Fruit fly (Drosophila melanogaster) whole organism, embryonic: ENCODE results near the gene vkg.

ENCODE experiments used
- Aef1 ChIP-seq: fragments of 200-800 bp; sonication (Bioruptor generic); IDR thresholded peaks from 3 replicates; pipeline ENCODE4 v1.3.6; 2022; ENCODE audit warnings: missing biosample characterization, missing genetic modification characterization
- CG10209 ChIP-seq: fragments of 200-800 bp; sonication (Bioruptor generic); optimal IDR thresholded peaks from 3 replicates; lab custom pipeline; 2017; ENCODE audit warnings: missing biosample characterization, mild to moderate bottlenecking, missing genetic modification characterization, missing genetic modification reagents
- CG1024 ChIP-seq: fragments of 200-800 bp; sonication (Bioruptor generic); IDR thresholded peaks from 2 replicates; pipeline ENCODE4 v1.3.6; 2022; ENCODE audit warnings: missing biosample characterization, missing genetic modification characterization
- CG10267 ChIP-seq: fragments of 200-800 bp; sonication (Bioruptor generic); optimal IDR thresholded peaks from 2 replicates; lab custom pipeline; 2018; ENCODE audit warnings: missing biosample characterization, mild to moderate bottlenecking, missing genetic modification characterization, moderate library complexity
- CG11085 ChIP-seq: fragments of 200-800 bp; sonication (Bioruptor generic); IDR thresholded peaks from 2 replicates; pipeline ENCODE4 v1.3.6; 2022; ENCODE audit warnings: missing biosample characterization, missing genetic modification characterization
- CG12942 ChIP-seq: fragments of 200-800 bp; sonication (Bioruptor generic); optimal IDR thresholded peaks from 3 replicates; lab custom pipeline; 2016; ENCODE audit warnings: missing biosample characterization, missing genetic modification characterization
- CG13287 ChIP-seq: fragments of 200-800 bp; sonication (Bioruptor generic); IDR thresholded peaks from 2 replicates; pipeline ENCODE4 v1.3.6; 2022; ENCODE audit warnings: missing biosample characterization, missing genetic modification characterization; ENCODE audit not compliant: partially characterized antibody
- CG14710 ChIP-seq: fragments of 200-800 bp; sonication (Bioruptor generic); optimal IDR thresholded peaks from 3 replicates; lab custom pipeline; 2019; ENCODE audit warnings: missing biosample characterization, mild to moderate bottlenecking, missing genetic modification characterization, moderate library complexity
- CG15269 ChIP-seq: fragments of 200-800 bp; sonication (Bioruptor generic); optimal IDR thresholded peaks from 2 replicates; lab custom pipeline; 2018; ENCODE audit warnings: missing biosample characterization, mild to moderate bottlenecking, missing genetic modification characterization, moderate library complexity
- CG15601 ChIP-seq: fragments of 200-800 bp; sonication (Bioruptor generic); optimal IDR thresholded peaks from 3 replicates; lab custom pipeline; 2019; ENCODE audit warnings: missing biosample characterization, mild to moderate bottlenecking, missing genetic modification characterization, moderate library complexity
- CG16863 ChIP-seq: fragments of 200-800 bp; sonication (Bioruptor generic); optimal IDR thresholded peaks from 3 replicates; lab custom pipeline; 2016; ENCODE audit warnings: missing biosample characterization, missing genetic modification characterization
- CG17802 ChIP-seq: fragments of 200-800 bp; sonication (Bioruptor generic); optimal IDR thresholded peaks from 2 replicates; lab custom pipeline; 2018; ENCODE audit warnings: missing biosample characterization, mild to moderate bottlenecking, missing genetic modification characterization, moderate library complexity
- CG30403 ChIP-seq: fragments of 200-800 bp; sonication (Bioruptor generic); optimal IDR thresholded peaks from 3 replicates; lab custom pipeline; 2016; ENCODE audit warnings: missing biosample characterization, missing genetic modification characterization
- CG30431 ChIP-seq: fragments of 200-800 bp; sonication (Bioruptor generic); optimal IDR thresholded peaks from 2 replicates; lab custom pipeline; 2017; ENCODE audit warnings: missing biosample characterization, missing genetic modification characterization
- CG32532 ChIP-seq: fragments of 200-800 bp; sonication (Bioruptor generic); IDR thresholded peaks from 2 replicates; pipeline ENCODE4 v1.3.6; 2022; ENCODE audit warnings: missing biosample characterization, missing genetic modification characterization
- CG3281 ChIP-seq: fragments of 200-800 bp; sonication (Bioruptor generic); optimal IDR thresholded peaks from 3 replicates; lab custom pipeline; 2017; ENCODE audit warnings: missing biosample characterization, mild to moderate bottlenecking, missing genetic modification characterization
- CG34376 ChIP-seq: fragments of 200-800 bp; sonication (Bioruptor generic); optimal IDR thresholded peaks from 2 replicates; lab custom pipeline; 2018; ENCODE audit warnings: missing biosample characterization, mild to moderate bottlenecking, missing genetic modification characterization
- CG34422 ChIP-seq: fragments of 200-800 bp; sonication (Bioruptor generic); IDR thresholded peaks from 3 replicates; pipeline ENCODE4 v1.3.6; 2022; ENCODE audit warnings: missing biosample characterization, missing genetic modification characterization
- CG3838 ChIP-seq: fragments of 200-800 bp; sonication (Bioruptor generic); optimal IDR thresholded peaks from 3 replicates; lab custom pipeline; 2016; ENCODE audit warnings: missing biosample characterization, missing genetic modification characterization
- CG4424 ChIP-seq: fragments of 200-800 bp; sonication (Bioruptor generic); optimal IDR thresholded peaks from 3 replicates; lab custom pipeline; 2016; ENCODE audit warnings: missing biosample characterization, missing genetic modification characterization
- CG5245 ChIP-seq: fragments of 200-800 bp; sonication (Bioruptor generic); optimal IDR thresholded peaks from 3 replicates; lab custom pipeline; 2016; ENCODE audit warnings: missing biosample characterization, missing genetic modification characterization
- CoRest ChIP-seq: fragments of 200-800 bp; sonication (Bioruptor generic); optimal IDR thresholded peaks from 3 replicates; lab custom pipeline; 2018; ENCODE audit warnings: missing biosample characterization, mild to moderate bottlenecking, missing genetic modification characterization, moderate library complexity
- Drgx ChIP-seq: fragments of 200-800 bp; sonication (Bioruptor generic); IDR thresholded peaks from 2 replicates; pipeline ENCODE4 v1.3.6; 2022; ENCODE audit warnings: missing biosample characterization, missing genetic modification characterization
- E2f2 ChIP-seq: fragments of 200-800 bp; sonication (Bioruptor generic); IDR thresholded peaks from 2 replicates; pipeline ENCODE4 v1.3.6; 2022; ENCODE audit warnings: missing biosample characterization, missing genetic modification characterization
- Ets97D ChIP-seq: fragments of 200-800 bp; sonication (Bioruptor generic); optimal IDR thresholded peaks from 3 replicates; lab custom pipeline; 2016; ENCODE audit warnings: missing biosample characterization, missing genetic modification characterization
- H15 ChIP-seq: fragments of 200-800 bp; sonication (Bioruptor generic); IDR thresholded peaks from 3 replicates; pipeline ENCODE4 v1.3.6; 2022; ENCODE audit warnings: missing biosample characterization, missing genetic modification characterization
- HLH3B ChIP-seq: fragments of 200-800 bp; sonication (Bioruptor generic); IDR thresholded peaks from 2 replicates; pipeline ENCODE4 v1.3.6; 2022; ENCODE audit warnings: missing biosample characterization, missing genetic modification characterization
- Hey ChIP-seq: fragments of 200-800 bp; sonication (Bioruptor generic); optimal IDR thresholded peaks from 3 replicates; lab custom pipeline; 2018; ENCODE audit warnings: missing biosample characterization, mild to moderate bottlenecking, missing genetic modification characterization
- Hmr ChIP-seq: fragments of 200-800 bp; sonication (Bioruptor generic); optimal IDR thresholded peaks from 3 replicates; lab custom pipeline; 2017; ENCODE audit warnings: mild to moderate bottlenecking, missing biosample characterization, missing genetic modification reagents, missing genetic modification characterization
- Hr39 ChIP-seq: fragments of >200 bp; optimal IDR thresholded peaks from 2 replicates; lab custom pipeline; 2017
- Hr78 ChIP-seq, 2 experiments: fragments of 200-800 bp in 1 of 2; fragments of >200 bp in 1 of 2; sonication (Bioruptor generic) in 1 of 2; optimal IDR thresholded peaks; 2 replicates each; lab custom pipeline; 2017 to 2019; ENCODE audit warnings: missing biosample characterization in 2 of 2, missing genetic modification characterization in 2 of 2, mild to moderate bottlenecking in 1 of 2, moderate library complexity in 1 of 2
- Mes4 ChIP-seq: fragments of 200-800 bp; sonication (Bioruptor generic); optimal IDR thresholded peaks from 2 replicates; lab custom pipeline; 2016; ENCODE audit warnings: missing biosample characterization, missing genetic modification characterization
- Pdp1 ChIP-seq, 2 experiments: fragments of 200-800 bp; sonication (Bioruptor generic); optimal IDR thresholded peaks; 3 replicates each; lab custom pipeline; 2016; ENCODE audit warnings: missing biosample characterization in 2 of 2, missing genetic modification characterization in 2 of 2, mild to moderate bottlenecking in 1 of 2, moderate library complexity in 1 of 2
- Poxn ChIP-seq: fragments of 200-800 bp; sonication (Bioruptor generic); IDR thresholded peaks from 2 replicates; pipeline ENCODE4 v1.3.6; 2022; ENCODE audit warnings: missing biosample characterization, missing genetic modification characterization
- Stat92E ChIP-seq, 3 experiments: fragments of >200 bp in 2 of 3; fragments of 200-800 bp in 1 of 3; sonication (Bioruptor generic) in 1 of 3; optimal IDR thresholded peaks; 2 replicates each; lab custom pipeline; 2017 to 2019; ENCODE audit warnings: missing biosample characterization in 3 of 3, missing genetic modification characterization in 3 of 3, mild to moderate bottlenecking in 1 of 3, moderate library complexity in 1 of 3
- Usf ChIP-seq: fragments of 200-800 bp; sonication (Bioruptor generic); optimal IDR thresholded peaks from 2 replicates; lab custom pipeline; 2017; ENCODE audit warnings: missing genotype, missing biosample characterization, missing genetic modification characterization
- caup ChIP-seq: fragments of 200-800 bp; sonication (Bioruptor generic); optimal IDR thresholded peaks from 3 replicates; lab custom pipeline; 2017; ENCODE audit warnings: missing biosample characterization, mild to moderate bottlenecking, missing genetic modification characterization, moderate library complexity; ENCODE audit not compliant: severe bottlenecking
- danr ChIP-seq: fragments of 200-800 bp; sonication (Bioruptor generic); IDR thresholded peaks from 2 replicates; pipeline ENCODE4 v1.3.6; 2022; ENCODE audit warnings: missing biosample characterization, missing genetic modification characterization
- ewg ChIP-seq: fragments of 200-800 bp; sonication (Bioruptor generic); optimal IDR thresholded peaks from 3 replicates; lab custom pipeline; 2017; ENCODE audit warnings: mild to moderate bottlenecking, missing biosample characterization, missing genetic modification reagents, missing genetic modification characterization
- eyg ChIP-seq: fragments of 200-800 bp; sonication (Bioruptor generic); optimal IDR thresholded peaks from 3 replicates; lab custom pipeline; 2016; ENCODE audit warnings: missing biosample characterization, missing genetic modification characterization
- grau ChIP-seq: fragments of 200-800 bp; optimal IDR thresholded peaks from 3 replicates; lab custom pipeline; 2019; ENCODE audit warnings: missing biosample characterization, mild to moderate bottlenecking, missing genetic modification characterization, moderate library complexity
- nmo ChIP-seq: fragments of 200-800 bp; sonication (Bioruptor generic); optimal IDR thresholded peaks from 2 replicates; lab custom pipeline; 2018; ENCODE audit warnings: missing biosample characterization, mild to moderate bottlenecking, missing genetic modification characterization, moderate library complexity
- org-1 ChIP-seq: fragments of 200-800 bp; sonication (Bioruptor generic); optimal IDR thresholded peaks from 2 replicates; lab custom pipeline; 2017; ENCODE audit warnings: missing biosample characterization, missing genetic modification characterization
- pho ChIP-seq: fragments of 200-800 bp; sonication (Bioruptor generic); optimal IDR thresholded peaks from 2 replicates; lab custom pipeline; 2016; ENCODE audit warnings: missing biosample characterization, missing genetic modification characterization
- sc ChIP-seq, 3 experiments: fragments of >200 bp in 2 of 3; fragments of 200-800 bp in 1 of 3; sonication (Bioruptor generic) in 1 of 3; optimal IDR thresholded peaks; 2 replicates in 2 of 3; 3 replicates in 1 of 3; lab custom pipeline; 2017; ENCODE audit warnings: mild to moderate bottlenecking in 1 of 3, missing biosample characterization in 1 of 3, missing genetic modification characterization in 1 of 3, missing genetic modification reagents in 1 of 3
- sens-2 ChIP-seq: fragments of 200-800 bp; sonication (Bioruptor generic); IDR thresholded peaks from 2 replicates; pipeline ENCODE4 v1.3.6; 2022; ENCODE audit warnings: missing biosample characterization, missing genetic modification characterization
- twi ChIP-seq: fragments of 200-800 bp; optimal IDR thresholded peaks from 2 replicates; lab custom pipeline; 2019; ENCODE audit warnings: missing biosample characterization, mild to moderate bottlenecking, missing genetic modification characterization, moderate library complexity
- tx ChIP-seq: fragments of 200-800 bp; sonication (Bioruptor generic); optimal IDR thresholded peaks from 2 replicates; lab custom pipeline; 2016; ENCODE audit warnings: missing biosample characterization, missing genetic modification characterization
- unpg ChIP-seq: fragments of 200-800 bp; sonication (Bioruptor generic); optimal IDR thresholded peaks from 3 replicates; lab custom pipeline; 2018; ENCODE audit warnings: missing biosample characterization, mild to moderate bottlenecking, missing genetic modification characterization, moderate library complexity
- zfh1 ChIP-seq: fragments of 200-800 bp; sonication (Bioruptor generic); IDR thresholded peaks from 3 replicates; pipeline ENCODE4 v1.3.6; 2022; ENCODE audit warnings: missing biosample characterization, missing genetic modification characterization

vkg gene

DNA sequence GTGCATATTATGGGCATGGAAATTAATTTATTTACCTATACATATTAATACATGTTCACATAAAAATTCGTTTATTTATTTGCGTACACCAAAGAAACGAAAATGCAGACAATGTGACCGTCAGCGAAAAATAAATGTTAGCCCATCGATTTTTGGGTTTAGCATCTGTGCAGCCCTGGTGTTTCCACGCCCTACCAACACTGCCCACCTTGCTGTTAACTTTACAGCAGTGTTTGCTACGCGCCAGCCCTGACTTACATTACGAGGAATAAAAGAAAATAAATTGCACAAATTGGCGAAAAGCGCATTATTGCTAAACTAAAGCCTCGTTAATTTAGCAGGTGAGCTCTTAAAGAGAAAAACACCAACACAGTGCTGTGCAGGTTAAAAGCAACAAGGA is 15.1 kb upstream of the vkg start, which contains the start of the genes CG33995, CG44000 and CG44001 (continued):
- TF ChIP-seq Aef1 (no peak), nmo (peak; percentile 59), CG10209 (GFP tag; lab: Kevin White, UChicago) (peak; percentile 17), Mes4 (peak; percentile 11), Poxn (GFP tag; lab: Robert Waterston, UW) (no peak), CG11085 (GFP tag; lab: Robert Waterston, UW) (peak; percentile 39; the same call in 1 of the 2 replicates), CG3838 (GFP tag; lab: Kevin White, UChicago) (no peak), CG16863 (GFP tag; lab: Kevin White, UChicago) (peak; percentile 0), Ets97D (GFP tag; lab: Kevin White, UChicago) (peak; percentile 85), CG15601 (peak; percentile 50), CG17802 (no peak), grau (peak; percentile 50), zfh1 (GFP tag; lab: Robert Waterston, UW) (peak; percentile 57; the same call in 2 of the 3 replicates), CG15269 (peak; percentile 17), CG4424 (GFP tag; lab: Kevin White, UChicago) (peak; percentile 5), H15 (no peak; the same call in 2 of the 3 replicates), tx (GFP tag; lab: Kevin White, UChicago) (peak; percentile 33), CG34376 (GFP tag; lab: Kevin White, UChicago) (peak; percentile 48), Hey (tag; lab: Kevin White, UChicago) (no peak), CG14710 (tag; lab: Kevin White, UChicago) (peak; percentile 86), CG30403 (GFP tag; lab: Kevin White, UChicago) (peak; percentile 67), eyg (peak; percentile 16), Usf (no peak), sens-2 (GFP tag; lab: Robert Waterston, UW) (no peak), HLH3B (GFP tag; lab: Robert Waterston, UW) (0 out of 2 replicates have a peak, but pooled peaks have one; percentile 5), caup (GFP tag; lab: Kevin White, UChicago) (peak; percentile 40), CG32532 (GFP tag; lab: Robert Waterston, UW) (peak; percentile 59), E2f2 (peak; percentile 74), twi (tag; lab: Kevin White, UChicago) (peak; percentile 22), Stat92E (GFP tag; optimal IDR thresholded peaks at IDR 0.05; lab: Kevin White, UChicago) (peak in 1 of 3 experiments; percentile 60), unpg (GFP tag; lab: Kevin White, UChicago) (peak; percentile 46), CG5245 (GFP tag; lab: Kevin White, UChicago) (peak; percentile 45), CG13287 (peak; percentile 55), CG3281 (GFP tag; lab: Kevin White, UChicago) (peak; percentile 69), Hr39 (lab: Kevin White, UChicago) (no peak), ewg (GFP tag; lab: Kevin White, UChicago) (peak; percentile 30), CG10267 (tag; lab: Kevin White, UChicago) (peak; percentile 97), sc (optimal IDR thresholded peaks at IDR 0.05; lab: Kevin White, UChicago) (no peak), sc (GFP tag; optimal IDR thresholded peaks at IDR 0.05; lab: Kevin White, UChicago) (no peak), CG12942 (GFP tag; lab: Kevin White, UChicago) (peak; percentile 32), Hr78 (GFP tag; optimal IDR thresholded peaks at IDR 0.05; lab: Kevin White, UChicago) (no peak), CoRest (tag; lab: Kevin White, UChicago) (peak; percentile 51), CG30431 (GFP tag; lab: Kevin White, UChicago) (no peak), pho (peak; percentile 58), Drgx (0 out of 2 replicates have a peak, but pooled peaks have one; percentile 6), Pdp1 (GFP tag; optimal IDR thresholded peaks at IDR 0.05; lab: Kevin White, UChicago) (peak; percentile 23 to 76), danr (GFP tag; lab: Robert Waterston, UW) (no peak), CG34422 (GFP tag; lab: Robert Waterston, UW) (peak; percentile 66; the same call in 2 of the 3 replicates), org-1 (GFP tag; lab: Kevin White, UChicago) (no peak), Hmr (GFP tag; lab: Kevin White, UChicago) (peak; percentile 69), CG1024 (peak; percentile 49; the same call in 1 of the 2 replicates)
